Fruit fly (Drosophila melanogaster): ENCODE data around the gene Ndc80.

Gene Ndc80

dm6 chrX:13568127-13568526, 43.7 kb downstream of the Ndc80 start (continued):
- peak; percentile 5 for TF ChIP-seq Hmr (GFP tag; optimal IDR thresholded peaks at IDR 0.05)
- TF ChIP-seq tup (GFP tag; optimal IDR thresholded peaks at IDR 0.05) = no peak
- 0 out of 2 replicates have a peak, but pooled peaks have one; percentile 24 for TF ChIP-seq CG32772 (GFP tag; IDR thresholded peaks at IDR 0.05)
- 0 out of 3 replicates have a peak, but pooled peaks have one; percentile 45 for TF ChIP-seq ken (GFP tag; IDR thresholded peaks at IDR 0.05)
- TF ChIP-seq slou (GFP tag; optimal IDR thresholded peaks at IDR 0.05) = no peak
- TF ChIP-seq CG10431 (GFP tag; optimal IDR thresholded peaks at IDR 0.05) = no peak
- TF ChIP-seq Bteb2 (GFP tag; optimal IDR thresholded peaks at IDR 0.05) = no peak
- TF ChIP-seq CG10147 (GFP tag; optimal IDR thresholded peaks at IDR 0.05) = no peak
- TF ChIP-seq maf-S (GFP tag; optimal IDR thresholded peaks at IDR 0.05) = no peak
- TF ChIP-seq bigmax (GFP tag; optimal IDR thresholded peaks at IDR 0.05) = no peak
- TF ChIP-seq fru (optimal IDR thresholded peaks at IDR 0.05) = no peak
- TF ChIP-seq Hsf (GFP tag; optimal IDR thresholded peaks at IDR 0.05) = no peak
- TF ChIP-seq hkb (optimal IDR thresholded peaks at IDR 0.05) = no peak
- no peak for TF ChIP-seq hkb (GFP tag; IDR thresholded peaks at IDR 0.05)
- no peak for TF ChIP-seq gcm2 (GFP tag; optimal IDR thresholded peaks at IDR 0.05)
- no peak for TF ChIP-seq CG14860 (GFP tag; IDR thresholded peaks at IDR 0.05; ENCODE audit: partially characterized antibody)
- no peak for TF ChIP-seq oc (tag; optimal IDR thresholded peaks at IDR 0.05)
- TF ChIP-seq CG7839 (tag; optimal IDR thresholded peaks at IDR 0.05) = peak; percentile 43
- TF ChIP-seq CG14667 (GFP tag; IDR thresholded peaks at IDR 0.05) = peak; percentile 25; the same call in 1 of the 2 replicates
- TF ChIP-seq Optix (GFP tag; IDR thresholded peaks at IDR 0.05) = no peak
- no peak for TF ChIP-seq so (GFP tag; IDR thresholded peaks at IDR 0.05)
- TF ChIP-seq Hr39 (optimal IDR thresholded peaks at IDR 0.05) = no peak
- TF ChIP-seq C15 (GFP tag; IDR thresholded peaks at IDR 0.05) = no peak
- no peak for TF ChIP-seq caup (GFP tag; optimal IDR thresholded peaks at IDR 0.05; ENCODE audit: severe bottlenecking)
- TF ChIP-seq h (optimal IDR thresholded peaks at IDR 0.05) = no peak
- TF ChIP-seq CG8388 (GFP tag; optimal IDR thresholded peaks at IDR 0.05) = no peak
- no peak for TF ChIP-seq cato (GFP tag; optimal IDR thresholded peaks at IDR 0.05; ENCODE audit: borderline replicate concordance)
- TF ChIP-seq CG2199 (GFP tag; IDR thresholded peaks at IDR 0.05) = no peak
- TF ChIP-seq Bdp1 (GFP tag; optimal IDR thresholded peaks at IDR 0.05) = no peak
- no peak for TF ChIP-seq yki (optimal IDR thresholded peaks at IDR 0.05)
- TF ChIP-seq gce (GFP tag; IDR thresholded peaks at IDR 0.05) = no peak
- TF ChIP-seq knrl (GFP tag; IDR thresholded peaks at IDR 0.05; ENCODE audit: partially characterized antibody) = no peak
- TF ChIP-seq CG16779 (GFP tag; IDR thresholded peaks at IDR 0.05) = no peak
- TF ChIP-seq jing (GFP tag; optimal IDR thresholded peaks at IDR 0.05) = no peak
- TF ChIP-seq gt (GFP tag; IDR thresholded peaks at IDR 0.05) = no peak
- peak in 1 of 2 experiments; percentile 38 for TF ChIP-seq Hr51 (GFP tag; optimal IDR thresholded peaks at IDR 0.05)
- TF ChIP-seq unc-4 (GFP tag; IDR thresholded peaks at IDR 0.05; ENCODE audit: partially characterized antibody) = no peak
- TF ChIP-seq CG17912 (GFP tag; optimal IDR thresholded peaks at IDR 0.05) = no peak
- peak; percentile 25 for TF ChIP-seq CG2120 (GFP tag; optimal IDR thresholded peaks at IDR 0.05)
- TF ChIP-seq CrebB (tag; optimal IDR thresholded peaks at IDR 0.05) = no peak
- no peak for TF ChIP-seq ara (GFP tag; IDR thresholded peaks at IDR 0.05)
- peak; percentile 1 for TF ChIP-seq CG10209 (GFP tag; optimal IDR thresholded peaks at IDR 0.05)
- peak; percentile 39; the same call in 1 of the 2 replicates for TF ChIP-seq lmd (GFP tag; IDR thresholded peaks at IDR 0.05)
- no peak for TF ChIP-seq CG4424 (GFP tag; optimal IDR thresholded peaks at IDR 0.05)
- no peak for TF ChIP-seq btn (GFP tag; optimal IDR thresholded peaks at IDR 0.05)
- no peak for TF ChIP-seq scrt (GFP tag; optimal IDR thresholded peaks at IDR 0.05)
- no peak for TF ChIP-seq CG18619 (GFP tag; optimal IDR thresholded peaks at IDR 0.05)
- TF ChIP-seq CG18599 (GFP tag; optimal IDR thresholded peaks at IDR 0.05) = peak; percentile 25
- no peak for TF ChIP-seq CG12104 (GFP tag; optimal IDR thresholded peaks at IDR 0.05)
- TF ChIP-seq crp (GFP tag; optimal IDR thresholded peaks at IDR 0.05) = no peak
- no peak for TF ChIP-seq pb (GFP tag; optimal IDR thresholded peaks at IDR 0.05)
- no peak for TF ChIP-seq ro (GFP tag; IDR thresholded peaks at IDR 0.05)
- TF ChIP-seq trem (tag; optimal IDR thresholded peaks at IDR 0.05) = no peak
